Fruit fly (Drosophila melanogaster) whole organism, wandering third instar larva: ENCODE data around the gene CG10657.

ENCODE experiments used
- Abd-B ChIP-seq: fragments of >200 bp; optimal IDR thresholded peaks from 2 replicates; lab custom pipeline; 2017; ENCODE audit warnings: missing biosample characterization, missing genetic modification characterization
- CG32264 ChIP-seq: fragments of 200-800 bp; sonication (Bioruptor generic); optimal IDR thresholded peaks from 2 replicates; lab custom pipeline; 2016; ENCODE audit warnings: missing biosample characterization, missing genetic modification characterization
- CG9705 ChIP-seq: fragments of 200-800 bp; sonication (Bioruptor generic); optimal IDR thresholded peaks from 2 replicates; lab custom pipeline; 2018; ENCODE audit warnings: missing biosample characterization, mild to moderate bottlenecking, missing genetic modification characterization
- CrebA ChIP-seq: fragments of 200-800 bp; sonication (Bioruptor generic); optimal IDR thresholded peaks from 2 replicates; lab custom pipeline; 2016; ENCODE audit warnings: missing biosample characterization, mild to moderate bottlenecking, missing genetic modification characterization, borderline replicate concordance
- Dfd ChIP-seq: fragments of >200 bp; optimal IDR thresholded peaks from 2 replicates; lab custom pipeline; 2017; ENCODE audit warnings: missing biosample characterization, missing genetic modification characterization
- Dif ChIP-seq: fragments of 200-275, 200-300 bp; sonication (Bioruptor generic); optimal IDR thresholded peaks from 2 replicates; lab custom pipeline; 2018; ENCODE audit warnings: missing biosample characterization, missing genetic modification characterization; ENCODE audit not compliant: partially characterized antibody
- GATAd ChIP-seq: sonication (Bioruptor generic); optimal IDR thresholded peaks from 2 replicates; lab custom pipeline; 2016; ENCODE audit warnings: missing biosample characterization, missing genetic modification characterization
- HLH106 ChIP-seq: fragments of 200-800 bp; optimal IDR thresholded peaks from 3 replicates; lab custom pipeline; 2019; ENCODE audit warnings: missing biosample characterization, mild to moderate bottlenecking, missing genetic modification characterization, moderate library complexity
- Hnf4 ChIP-seq: fragments of 200-800 bp; sonication (Bioruptor generic); optimal IDR thresholded peaks from 2 replicates; lab custom pipeline; 2016; ENCODE audit warnings: missing biosample characterization, mild to moderate bottlenecking, missing genetic modification characterization
- Hr78 ChIP-seq: fragments of >200 bp; optimal IDR thresholded peaks from 2 replicates; lab custom pipeline; 2017; ENCODE audit warnings: missing biosample characterization, missing genetic modification characterization
- Hr83 ChIP-seq: fragments of 200-300 bp; sonication (Bioruptor generic); optimal IDR thresholded peaks from 2 replicates; lab custom pipeline; 2016; ENCODE audit warnings: missing biosample characterization, mild to moderate bottlenecking, missing genetic modification characterization, moderate library complexity; ENCODE audit not compliant: poor library complexity, severe bottlenecking
- Jra ChIP-seq: sonication (Bioruptor generic); optimal IDR thresholded peaks from 2 replicates; lab custom pipeline; 2016; ENCODE audit warnings: missing biosample characterization, missing genetic modification characterization
- Mio ChIP-seq: sonication (Bioruptor generic); optimal IDR thresholded peaks from 2 replicates; lab custom pipeline; 2016; ENCODE audit warnings: missing biosample characterization, missing genetic modification characterization
- Myc ChIP-seq: fragments of >200 bp; optimal IDR thresholded peaks from 2 replicates; lab custom pipeline; 2017
- N ChIP-seq: fragments of >200 bp; optimal IDR thresholded peaks from 2 replicates; lab custom pipeline; 2018; ENCODE audit warnings: missing biosample characterization, missing external identifiers, missing genetic modification characterization
- OdsH ChIP-seq: fragments of 200-800 bp; sonication (Bioruptor generic); optimal IDR thresholded peaks from 2 replicates; lab custom pipeline; 2016; ENCODE audit warnings: missing biosample characterization, mild to moderate bottlenecking, missing genetic modification characterization
- Rel ChIP-seq, 2 experiments: fragments of 200-800 bp; sonication (Bioruptor generic) in 1 of 2; optimal IDR thresholded peaks; 2 replicates in 1 of 2; 3 replicates in 1 of 2; lab custom pipeline; 2016 to 2019; ENCODE audit warnings: mild to moderate bottlenecking in 2 of 2, missing biosample characterization in 2 of 2, missing genetic modification characterization in 2 of 2, moderate library complexity in 1 of 2
- Sp1 ChIP-seq: fragments of 200-800 bp; sonication (Bioruptor generic); optimal IDR thresholded peaks from 3 replicates; lab custom pipeline; 2019; ENCODE audit warnings: missing biosample characterization, mild to moderate bottlenecking, missing genetic modification characterization, moderate library complexity
- Vsx2 ChIP-seq: fragments of 200-300, 225-300 bp; sonication (Bioruptor generic); optimal IDR thresholded peaks from 2 replicates; lab custom pipeline; 2018; ENCODE audit warnings: missing biosample characterization, missing genetic modification characterization; ENCODE audit not compliant: partially characterized antibody
- br ChIP-seq: fragments of 200-800 bp; sonication (Bioruptor generic); optimal IDR thresholded peaks from 2 replicates; lab custom pipeline; 2016; ENCODE audit warnings: missing biosample characterization, missing genetic modification characterization
- brk ChIP-seq: fragments of 200-800 bp; sonication (Bioruptor generic); optimal IDR thresholded peaks from 2 replicates; lab custom pipeline; 2016; ENCODE audit warnings: missing biosample characterization, mild to moderate bottlenecking, missing genetic modification characterization
- dl ChIP-seq, 2 experiments: fragments of 175-275, 200-275 bp in 1 of 2; fragments of 200-275 bp in 1 of 2; sonication (Bioruptor generic); optimal IDR thresholded peaks; lab custom pipeline; 2018; ENCODE audit warnings: mild to moderate bottlenecking in 2 of 2, missing biosample characterization in 2 of 2, missing genetic modification characterization in 2 of 2, moderate library complexity in 2 of 2; ENCODE audit not compliant: partially characterized antibody in 2 of 2, insufficient read depth in 1 of 2
- dmrt93B ChIP-seq: fragments of 200-800 bp; sonication (Bioruptor generic); optimal IDR thresholded peaks from 2 replicates; lab custom pipeline; 2018; ENCODE audit warnings: missing biosample characterization, mild to moderate bottlenecking, missing genetic modification characterization
- dsf ChIP-seq: sonication (Bioruptor generic); optimal IDR thresholded peaks from 2 replicates; lab custom pipeline; 2016; ENCODE audit warnings: missing biosample characterization, missing genetic modification characterization, borderline replicate concordance
- ey ChIP-seq: fragments of 200-800 bp; sonication (Bioruptor generic); optimal IDR thresholded peaks from 2 replicates; lab custom pipeline; 2016; ENCODE audit warnings: missing biosample characterization, missing genetic modification characterization
- foxo ChIP-seq, 2 experiments: fragments of 200-800 bp; sonication (Bioruptor generic); optimal IDR thresholded peaks; 2 replicates in 1 of 2; 3 replicates in 1 of 2; lab custom pipeline; 2016 to 2017; ENCODE audit warnings: missing biosample characterization in 2 of 2, missing genetic modification characterization in 2 of 2
- fru ChIP-seq: fragments of 200-800 bp; sonication (Bioruptor generic); optimal IDR thresholded peaks from 3 replicates; lab custom pipeline; 2016; ENCODE audit warnings: missing biosample characterization, mild to moderate bottlenecking, missing genetic modification characterization
- h ChIP-seq: fragments of 200-800 bp; sonication (Bioruptor generic); optimal IDR thresholded peaks from 3 replicates; lab custom pipeline; 2016; ENCODE audit warnings: missing biosample characterization, mild to moderate bottlenecking, missing genetic modification characterization
- jim ChIP-seq: fragments of 175-275, 200-325 bp; sonication (Bioruptor generic); optimal IDR thresholded peaks from 2 replicates; lab custom pipeline; 2016; ENCODE audit warnings: missing biosample characterization, mild to moderate bottlenecking, missing genetic modification characterization
- lola ChIP-seq: fragments of >200 bp; optimal IDR thresholded peaks from 2 replicates; lab custom pipeline; 2017; ENCODE audit warnings: missing biosample characterization, missing genetic modification characterization
- pan ChIP-seq: fragments of >200 bp; optimal IDR thresholded peaks from 2 replicates; lab custom pipeline; 2017
- psq ChIP-seq: fragments of 200-800 bp; sonication (Bioruptor generic); optimal IDR thresholded peaks from 3 replicates; lab custom pipeline; 2017; ENCODE audit warnings: missing biosample characterization, mild to moderate bottlenecking, missing genetic modification characterization, moderate library complexity
- rgr ChIP-seq: fragments of 200-800 bp; sonication (Bioruptor generic); optimal IDR thresholded peaks from 3 replicates; lab custom pipeline; 2016; ENCODE audit warnings: missing biosample characterization, mild to moderate bottlenecking, missing genetic modification characterization
- sage ChIP-seq: fragments of 200-800 bp; sonication (Bioruptor generic); optimal IDR thresholded peaks from 2 replicates; lab custom pipeline; 2016; ENCODE audit warnings: missing biosample characterization, mild to moderate bottlenecking, missing genetic modification characterization
- sv ChIP-seq: fragments of 200-800 bp; sonication (Bioruptor generic); optimal IDR thresholded peaks from 3 replicates; lab custom pipeline; 2016; ENCODE audit warnings: missing biosample characterization, missing genetic modification characterization
- tai ChIP-seq: sonication (Bioruptor generic); optimal IDR thresholded peaks from 2 replicates; lab custom pipeline; 2016; ENCODE audit warnings: missing biosample characterization, missing genetic modification characterization
- usp ChIP-seq: fragments of >200 bp; optimal IDR thresholded peaks from 2 replicates; lab custom pipeline; 2017; ENCODE audit warnings: missing biosample characterization, missing genetic modification characterization
- woc ChIP-seq: sonication (Bioruptor generic); optimal IDR thresholded peaks from 2 replicates; lab custom pipeline; 2016; ENCODE audit warnings: missing biosample characterization, mild to moderate bottlenecking, missing genetic modification characterization

Gene CG10657

DNA sequence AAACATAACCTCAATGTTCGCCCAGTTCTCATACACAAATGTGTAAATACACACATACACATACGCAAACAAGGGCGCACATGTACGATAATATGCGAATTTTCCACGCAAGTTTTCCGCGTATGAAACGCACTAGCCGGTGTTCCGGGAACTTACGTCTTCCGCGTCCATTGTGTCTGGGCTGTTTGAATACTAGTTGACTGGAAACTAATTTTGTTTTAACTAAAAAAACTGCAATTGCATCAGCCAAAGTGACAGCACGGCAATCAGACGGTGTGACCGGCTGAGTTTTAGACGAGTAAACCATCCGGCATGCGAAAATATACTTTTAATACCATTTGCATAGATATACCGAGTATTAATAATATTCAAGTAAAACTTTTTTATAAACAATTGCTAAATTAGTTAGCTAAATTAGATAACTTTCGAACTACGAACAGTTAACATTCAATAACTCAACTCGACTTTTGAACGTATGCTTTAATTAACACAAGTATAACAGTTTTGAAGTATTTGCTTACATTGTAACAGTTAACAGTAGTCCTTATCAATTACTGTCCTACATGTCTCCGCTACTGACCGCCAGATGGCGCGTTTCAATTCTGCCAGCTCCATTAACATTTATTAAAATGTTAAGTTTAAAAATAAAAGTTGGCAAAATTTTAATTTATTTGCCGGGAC lies 29.6 kb upstream of the CG10657 start, which contains the start of gene eIF2beta:
Gene eIF2beta, minus strand, starts transcription at position 299 of the 681 bp plus-strand sequence.
- TF ChIP-seq Myc (lab: Kevin White, UChicago) = peak; percentile 1
- no peak for TF ChIP-seq OdsH (GFP tag; lab: Kevin White, UChicago)
- no peak for TF ChIP-seq Hr83 (GFP tag; lab: Kevin White, UChicago)
- TF ChIP-seq sage (GFP tag; lab: Kevin White, UChicago) = peak; percentile 55
- peak; percentile 23 for TF ChIP-seq h (GFP tag; lab: Kevin White, UChicago)
- peak; percentile 4 for TF ChIP-seq Sp1 (GFP tag; lab: Kevin White, UChicago)
- TF ChIP-seq GATAd (GFP tag; lab: Kevin White, UChicago) = no peak
- peak; percentile 34 for TF ChIP-seq sv (GFP tag; lab: Kevin White, UChicago)
- TF ChIP-seq Hnf4 (GFP tag; lab: Kevin White, UChicago) = peak; percentile 20
- TF ChIP-seq dl (GFP tag; optimal IDR thresholded peaks at IDR 0.05; lab: Kevin White, UChicago; ENCODE audit: insufficient read depth in 1 of 2, partially characterized antibody in 2 of 2) = no peak
- peak; percentile 27 for TF ChIP-seq woc
- TF ChIP-seq fru (GFP tag; lab: Kevin White, UChicago) = peak; percentile 52

DNA sequence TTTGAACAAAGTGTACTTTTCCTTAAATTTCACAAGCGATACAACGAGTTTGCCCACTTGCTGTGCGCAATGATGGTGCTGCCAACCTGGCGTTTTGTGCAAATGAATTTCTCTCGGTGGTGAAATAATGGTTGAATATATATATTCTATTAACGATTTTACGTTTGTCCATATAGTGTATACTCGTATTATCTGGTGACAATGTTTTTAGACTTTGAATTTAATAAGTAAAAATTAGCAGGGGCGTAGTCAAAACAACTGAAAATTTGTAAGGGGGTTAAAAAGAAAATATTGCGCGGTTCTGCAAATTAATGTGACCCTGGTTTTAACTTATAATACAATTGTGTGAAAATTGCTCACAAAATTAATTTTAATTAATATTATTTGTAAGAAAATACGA lies 26.9 kb upstream of the CG10657 start, which contains the start of the genes ver and Gcn5:
Gene ver, plus strand, starts transcription at position 47 of the 400 bp plus-strand sequence.
Gene Gcn5, minus strand, starts transcription at position 74 of the 400 bp plus-strand sequence.
- TF ChIP-seq h (GFP tag; lab: Kevin White, UChicago) (peak; percentile 99), foxo (GFP tag; optimal IDR thresholded peaks at IDR 0.05; lab: Kevin White, UChicago) (peak; percentile 89 to 99), Myc (lab: Kevin White, UChicago) (no peak), dmrt93B (peak; percentile 96), CG9705 (peak; percentile 97), ey (GFP tag; lab: Kevin White, UChicago) (peak; percentile 98), Abd-B (GFP tag; lab: Kevin White, UChicago) (no peak), fru (GFP tag; lab: Kevin White, UChicago) (peak; percentile 97), CG32264 (GFP tag; lab: Kevin White, UChicago) (peak; percentile 87), woc (peak; percentile 91), N (GFP tag; lab: Kevin White, UChicago) (no peak), CrebA (GFP tag; lab: Kevin White, UChicago) (no peak), dsf (GFP tag; lab: Kevin White, UChicago) (peak; percentile 95), br (GFP tag; lab: Kevin White, UChicago) (peak; percentile 97), brk (peak; percentile 98), Jra (GFP tag; lab: Kevin White, UChicago) (peak; percentile 97), Dfd (GFP tag; lab: Kevin White, UChicago) (no peak), Vsx2 (no peak), psq (peak; percentile 97), jim (GFP tag; lab: Kevin White, UChicago) (peak; percentile 85), dl (GFP tag; optimal IDR thresholded peaks at IDR 0.05; lab: Kevin White, UChicago; ENCODE audit: insufficient read depth in 1 of 2, partially characterized antibody in 2 of 2) (no peak), pan (lab: Kevin White, UChicago) (no peak), Hr83 (GFP tag; lab: Kevin White, UChicago) (peak; percentile 90), Sp1 (GFP tag; lab: Kevin White, UChicago) (peak; percentile 99), lola (GFP tag; lab: Kevin White, UChicago) (no peak), usp (no peak), HLH106 (peak; percentile 98), Mio (peak; percentile 84), OdsH (GFP tag; lab: Kevin White, UChicago) (peak; percentile 99), GATAd (GFP tag; lab: Kevin White, UChicago) (peak; percentile 91), Hr78 (GFP tag; lab: Kevin White, UChicago) (no peak), sv (GFP tag; lab: Kevin White, UChicago) (peak; percentile 85), Dif (GFP tag; lab: Kevin White, UChicago) (no peak), Hnf4 (GFP tag; lab: Kevin White, UChicago) (peak; percentile 98), sage (GFP tag; lab: Kevin White, UChicago) (peak; percentile 98), rgr (GFP tag; lab: Kevin White, UChicago) (peak; percentile 99), tai (no peak), Rel (GFP tag; optimal IDR thresholded peaks at IDR 0.05; lab: Kevin White, UChicago) (peak; percentile 89), Rel (tag; optimal IDR thresholded peaks at IDR 0.05; lab: Kevin White, UChicago) (peak; percentile 92)
